Fruit fly (Drosophila melanogaster): ENCODE results near the gene OXA1L.
A peak's percentile ranks its signal among the peaks of the same experiment; 100 is the strongest.

Gene OXA1L

dm6 chr3L:10857515-10858023 is 28.7 kb downstream of the OXA1L start (continued):
- TF ChIP-seq lov (optimal IDR thresholded peaks at IDR 0.05) (no peak), lov (GFP tag; IDR thresholded peaks at IDR 0.05) (peak; percentile 75; the same call in 2 of the 3 replicates), CG17568 (GFP tag; optimal IDR thresholded peaks at IDR 0.05) (peak; percentile 24), Optix (GFP tag; IDR thresholded peaks at IDR 0.05) (0 out of 3 replicates have a peak, but pooled peaks have one; percentile 35), vfl (GFP tag; optimal IDR thresholded peaks at IDR 0.05) (no peak), gem (tag; optimal IDR thresholded peaks at IDR 0.05) (no peak), dmrt99B (tag; optimal IDR thresholded peaks at IDR 0.05) (peak; percentile 46), HmgD (GFP tag; optimal IDR thresholded peaks at IDR 0.05) (peak; percentile 50), CG12236 (GFP tag; optimal IDR thresholded peaks at IDR 0.05) (no peak), CG3847 (GFP tag; IDR thresholded peaks at IDR 0.05) (peak; percentile 41; the same call in 1 of the 2 replicates), nerfin-2 (GFP tag; IDR thresholded peaks at IDR 0.05; ENCODE audit: partially characterized antibody) (no peak), NC2α (GFP tag; optimal IDR thresholded peaks at IDR 0.05) (peak; percentile 35), CG4282 (GFP tag; optimal IDR thresholded peaks at IDR 0.05) (peak; percentile 30), ssp (GFP tag; IDR thresholded peaks at IDR 0.05) (no peak), Antp (GFP tag; optimal IDR thresholded peaks at IDR 0.05) (peak; percentile 39), MTF-1 (GFP tag; optimal IDR thresholded peaks at IDR 0.05; ENCODE audit: borderline replicate concordance) (peak; percentile 77), trem (tag; optimal IDR thresholded peaks at IDR 0.05) (peak; percentile 4), CG6689 (GFP tag; IDR thresholded peaks at IDR 0.05) (no peak; the same call in 1 of the 2 replicates), CG14860 (GFP tag; IDR thresholded peaks at IDR 0.05; ENCODE audit: partially characterized antibody) (no peak), exex (tag; optimal IDR thresholded peaks at IDR 0.05) (peak; percentile 74), CG4730 (GFP tag; IDR thresholded peaks at IDR 0.05) (no peak), CG4617 (GFP tag; optimal IDR thresholded peaks at IDR 0.05; ENCODE audit: borderline replicate concordance) (no peak), kni (GFP tag; optimal IDR thresholded peaks at IDR 0.05) (peak; percentile 97), Hr3 (GFP tag; optimal IDR thresholded peaks at IDR 0.05) (no peak), repo (GFP tag; optimal IDR thresholded peaks at IDR 0.05) (no peak), ap (GFP tag; IDR thresholded peaks at IDR 0.05) (no peak), CG15514 (GFP tag; optimal IDR thresholded peaks at IDR 0.05) (peak; percentile 35), Tbp (GFP tag; optimal IDR thresholded peaks at IDR 0.05) (no peak), Ada2b (GFP tag; IDR thresholded peaks at IDR 0.05) (0 out of 2 replicates have a peak, but pooled peaks have one; percentile 17), CG8290 (GFP tag; optimal IDR thresholded peaks at IDR 0.05) (no peak), CG8290 (tag; optimal IDR thresholded peaks at IDR 0.05) (peak; percentile 19 to 84), CG17328 (GFP tag; IDR thresholded peaks at IDR 0.05) (peak; percentile 70), CG11696 (GFP tag; IDR thresholded peaks at IDR 0.05) (0 out of 2 replicates have a peak, but pooled peaks have one; percentile 46), unpg (GFP tag; optimal IDR thresholded peaks at IDR 0.05) (peak; percentile 24)

dm6 chr3L:10856534-10857030 is 29.7 kb downstream of the OXA1L start:
- TF ChIP-seq Atf6 (GFP tag; IDR thresholded peaks at IDR 0.05) (no peak), sr (GFP tag; IDR thresholded peaks at IDR 0.05) (peak; percentile 60; the same call in 2 of the 3 replicates), chinmo (GFP tag; IDR thresholded peaks at IDR 0.05; ENCODE audit: partially characterized antibody) (peak; percentile 95), gro (GFP tag; optimal IDR thresholded peaks at IDR 0.05) (peak; percentile 94), mam (GFP tag; optimal IDR thresholded peaks at IDR 0.05) (peak; percentile 8), MTF-1 (GFP tag; optimal IDR thresholded peaks at IDR 0.05; ENCODE audit: borderline replicate concordance) (no peak), Nf-YB (GFP tag; optimal IDR thresholded peaks at IDR 0.05) (peak; percentile 64), CG2120 (GFP tag; optimal IDR thresholded peaks at IDR 0.05) (peak; percentile 9), NC2α (GFP tag; optimal IDR thresholded peaks at IDR 0.05) (peak; percentile 59), CG5180 (GFP tag; optimal IDR thresholded peaks at IDR 0.05) (peak; percentile 96), CG7745 (tag; optimal IDR thresholded peaks at IDR 0.05) (peak; percentile 81), CG1024 (GFP tag; IDR thresholded peaks at IDR 0.05) (0 out of 2 replicates have a peak, but pooled peaks have one; percentile 19), CG1832 (GFP tag; optimal IDR thresholded peaks at IDR 0.05) (peak; percentile 100), vnd (GFP tag; IDR thresholded peaks at IDR 0.05; ENCODE audit: partially characterized antibody) (peak; percentile 23; the same call in 1 of the 3 replicates), CG10321 (GFP tag; IDR thresholded peaks at IDR 0.05) (peak; percentile 95), Fer1 (GFP tag; optimal IDR thresholded peaks at IDR 0.05) (peak; percentile 69), CG9609 (GFP tag; optimal IDR thresholded peaks at IDR 0.05) (peak; percentile 21), CG3407 (GFP tag; optimal IDR thresholded peaks at IDR 0.05) (peak; percentile 28), CG8388 (GFP tag; optimal IDR thresholded peaks at IDR 0.05) (peak; percentile 7), unpg (GFP tag; optimal IDR thresholded peaks at IDR 0.05) (no peak)
